Fruit fly (Drosophila melanogaster): ENCODE results near the gene TotZ.

TotZ gene

DNA sequence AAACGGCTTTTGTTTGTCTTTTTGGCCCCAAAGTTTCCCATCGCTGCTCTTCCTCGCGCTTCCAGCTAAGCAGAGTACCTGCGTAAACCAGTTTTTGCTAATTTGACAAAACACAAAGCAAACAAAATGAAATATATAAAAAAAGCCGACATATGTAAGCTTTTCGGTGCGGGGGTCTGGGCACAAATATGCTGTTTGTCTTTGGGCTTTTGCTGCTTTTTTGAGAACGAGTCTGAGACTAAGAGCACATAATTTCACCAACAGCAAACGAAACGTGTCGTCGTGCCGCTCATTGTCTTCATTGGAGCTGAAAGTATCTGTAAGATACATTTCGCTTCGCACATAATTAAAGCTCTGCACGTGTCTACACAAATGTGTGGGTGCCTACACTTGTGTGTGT is 38.3 kb downstream of the TotZ start:
- peak; percentile 34 for TF ChIP-seq noc (tag; optimal IDR thresholded peaks at IDR 0.05)
